Worm (Caenorhabditis elegans) whole organism, dauer: ENCODE results near the gene T01H3.5.

ENCODE experiments used
- unc-62 ChIP-seq: sonication (generic microtip); optimal IDR thresholded peaks from 2 replicates; lab custom pipeline; 2017; ENCODE audit warnings: missing biosample characterization, missing genetic modification reagents, missing genetic modification characterization

T01H3.5 gene

DNA sequence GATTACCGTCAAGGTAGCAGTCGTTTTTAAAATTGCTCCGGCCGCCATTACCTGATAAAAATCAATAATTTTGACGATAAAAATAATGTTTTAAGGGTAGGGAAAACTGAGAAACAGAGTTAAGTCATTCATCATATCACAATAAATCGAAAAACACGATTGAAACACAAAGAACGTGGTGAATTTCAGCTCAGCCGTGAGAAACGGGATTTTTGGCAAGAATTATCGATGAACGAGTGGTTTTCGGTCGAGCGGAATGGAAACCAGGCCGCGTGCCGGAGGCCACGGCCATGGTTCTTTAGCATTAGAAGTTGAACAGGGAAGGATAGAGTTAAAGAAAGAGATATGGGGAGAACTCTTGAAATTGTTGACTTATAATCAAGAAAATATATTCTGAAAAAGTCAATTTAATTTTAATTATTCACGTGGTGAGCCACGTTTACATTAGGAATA is at the start of gene T01H3.5, which contains the start of gene vha-4:
Gene T01H3.5 (plus strand): TSS at position 351 of the 453 bp plus-strand sequence.
Gene vha-4 (minus strand): TSS at position 51 of the 453 bp plus-strand sequence.
- no peak for TF ChIP-seq unc-62

DNA sequence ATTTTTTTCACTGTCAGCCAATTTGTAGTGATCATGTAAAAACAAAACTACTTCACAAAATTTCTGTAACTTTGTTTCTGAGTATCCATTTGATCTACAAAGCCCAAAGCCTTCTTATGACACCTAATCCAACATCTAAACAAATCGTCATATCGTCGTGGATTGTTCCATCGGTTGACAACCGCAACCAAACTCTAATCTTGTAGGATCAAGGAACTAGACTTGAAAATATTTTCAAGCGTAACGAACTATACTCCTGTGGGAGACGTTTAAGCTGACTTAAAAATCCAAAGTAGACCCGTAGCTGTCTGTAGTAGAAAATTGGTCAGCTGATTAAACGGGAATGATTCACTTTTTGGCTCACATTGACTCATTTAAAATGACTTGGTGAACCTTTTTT is 49.8 kb upstream of the T01H3.5 start:
- TF ChIP-seq unc-62: no peak

DNA sequence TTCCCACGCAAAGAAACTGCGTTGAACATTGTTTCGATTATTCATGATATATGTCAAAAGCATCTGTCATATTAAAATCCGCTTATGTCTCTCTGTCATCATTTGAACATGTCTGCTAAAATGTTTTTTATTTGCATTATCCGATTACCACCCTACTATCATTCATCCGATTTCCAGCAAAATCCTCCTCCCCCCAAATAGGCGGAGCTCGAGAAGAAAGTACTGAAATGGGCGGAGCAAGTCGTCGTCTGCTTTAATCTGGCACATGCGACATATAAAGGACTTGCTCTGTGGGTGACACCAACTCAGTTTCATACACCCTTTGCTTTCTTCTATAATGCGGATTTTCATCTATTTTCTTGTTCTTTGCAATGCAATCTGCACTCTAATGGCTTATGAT is 47.4 kb upstream of the T01H3.5 start, which contains the start of gene T09A5.14:
Gene T09A5.14 (plus strand): TSS at position 301 of the 400 bp plus-strand sequence.
- TF ChIP-seq unc-62: no peak

DNA sequence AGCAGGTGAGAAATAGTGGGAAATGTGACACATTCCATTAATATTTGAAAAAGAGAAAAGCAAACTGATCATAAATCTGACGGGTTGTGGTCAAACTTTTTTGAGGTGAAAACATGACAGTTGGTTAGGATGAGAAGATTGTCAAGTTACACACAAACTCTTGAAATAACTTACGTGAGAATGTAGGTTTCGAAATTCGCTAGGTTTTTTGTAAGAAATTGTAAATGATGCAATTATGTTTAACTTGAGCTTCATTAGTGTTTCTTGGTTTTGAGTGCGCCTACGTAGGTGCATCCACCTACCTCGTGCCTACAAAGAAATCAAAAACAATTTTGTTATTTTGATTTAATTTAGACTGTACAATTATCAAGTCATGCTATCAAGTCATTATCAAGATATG is 44.1 kb upstream of the T01H3.5 start, which contains the start of gene cex-2:
Gene cex-2 (minus strand): TSS at position 101 of the 400 bp plus-strand sequence.
- no peak for TF ChIP-seq unc-62

DNA sequence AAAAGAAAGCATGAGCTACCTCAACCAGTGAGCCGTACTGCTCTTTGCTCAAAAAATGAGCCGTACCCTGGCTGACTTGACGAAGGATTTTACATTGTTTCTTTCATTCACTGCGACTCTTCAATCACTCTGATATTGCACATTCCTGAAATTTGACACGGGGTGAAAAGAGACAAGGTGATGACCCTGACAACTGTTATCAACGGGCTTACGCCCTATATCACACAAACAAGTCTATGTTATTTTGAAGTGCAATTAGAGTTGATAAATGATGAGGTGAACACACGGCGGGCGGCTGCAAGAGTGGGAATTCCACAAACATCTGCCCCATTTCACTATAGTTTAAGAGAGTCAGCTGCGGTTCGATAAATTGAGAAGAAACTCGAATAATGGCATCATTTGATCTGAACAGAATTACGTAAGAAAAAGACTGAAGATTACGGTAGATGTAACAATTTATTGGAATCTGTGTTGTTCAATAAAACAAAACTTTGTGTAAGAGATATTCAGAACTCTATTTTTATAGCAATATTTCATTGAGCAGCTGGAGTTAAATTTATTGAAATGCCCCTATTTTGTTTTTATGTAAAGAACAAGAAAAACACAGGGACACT is 42.7 kb upstream of the T01H3.5 start:
- TF ChIP-seq unc-62: no peak

DNA sequence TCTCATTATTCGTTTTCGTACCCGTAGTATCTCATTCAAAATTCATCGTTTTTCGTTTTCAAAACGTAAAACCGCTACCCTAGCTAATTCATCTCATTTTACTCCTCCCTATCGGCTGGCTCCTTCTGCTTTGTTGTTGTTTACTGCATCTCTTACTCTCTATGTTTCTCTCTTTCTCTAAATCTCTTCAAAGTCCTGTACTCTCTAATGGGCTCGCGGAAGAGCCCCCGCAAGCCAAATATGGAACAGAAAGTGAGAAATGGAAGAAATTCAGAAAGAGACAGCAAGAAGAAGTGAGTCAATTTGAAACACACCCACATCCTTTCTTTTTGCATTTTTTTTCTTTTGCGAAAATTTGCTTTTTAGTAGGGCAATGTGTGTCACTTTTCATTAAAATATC is 40.8 kb upstream of the T01H3.5 start:
- TF ChIP-seq unc-62: no peak

DNA sequence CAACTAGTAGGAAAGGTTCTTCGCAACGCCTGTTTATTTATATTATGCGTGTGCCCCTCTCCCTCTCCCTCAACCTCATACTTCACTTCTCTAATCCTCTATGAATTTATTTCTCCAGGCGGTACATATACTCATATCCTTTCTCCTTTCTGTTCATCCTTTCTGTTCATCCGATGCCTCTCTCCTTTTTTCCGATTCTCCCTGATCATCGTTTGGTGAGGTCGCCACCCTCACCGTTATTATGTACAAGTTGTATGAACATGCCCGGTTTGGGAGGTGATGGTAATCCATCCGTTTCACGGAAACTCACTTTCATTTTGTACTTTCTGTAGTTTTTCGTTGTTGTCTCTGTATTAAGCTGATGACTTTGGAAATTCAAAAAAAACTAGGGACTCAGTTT is 39.7 kb upstream of the T01H3.5 start:
- TF ChIP-seq unc-62: no peak

DNA sequence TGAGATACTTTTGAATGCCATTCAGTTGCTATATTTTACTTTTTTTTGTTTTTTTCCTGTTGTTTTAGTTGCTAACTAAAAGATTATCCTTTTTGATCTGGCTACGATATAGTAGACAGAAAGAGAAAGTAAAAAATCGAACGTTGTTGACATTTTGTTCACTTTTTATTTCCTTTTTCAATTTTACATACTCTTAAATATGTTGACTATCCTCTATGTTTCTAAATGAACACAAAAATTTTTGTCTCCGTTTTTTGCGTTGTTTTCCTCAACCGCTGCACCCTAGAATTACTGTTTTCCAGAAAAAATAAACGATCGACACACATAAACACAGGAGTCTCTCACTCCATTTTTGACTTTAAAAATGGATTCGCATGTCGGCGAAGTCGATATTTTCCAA is 37.4 kb upstream of the T01H3.5 start, which contains the start of gene klp-3:
Gene klp-3 (plus strand): TSS at position 301 of the 400 bp plus-strand sequence.
- no peak for TF ChIP-seq unc-62

DNA sequence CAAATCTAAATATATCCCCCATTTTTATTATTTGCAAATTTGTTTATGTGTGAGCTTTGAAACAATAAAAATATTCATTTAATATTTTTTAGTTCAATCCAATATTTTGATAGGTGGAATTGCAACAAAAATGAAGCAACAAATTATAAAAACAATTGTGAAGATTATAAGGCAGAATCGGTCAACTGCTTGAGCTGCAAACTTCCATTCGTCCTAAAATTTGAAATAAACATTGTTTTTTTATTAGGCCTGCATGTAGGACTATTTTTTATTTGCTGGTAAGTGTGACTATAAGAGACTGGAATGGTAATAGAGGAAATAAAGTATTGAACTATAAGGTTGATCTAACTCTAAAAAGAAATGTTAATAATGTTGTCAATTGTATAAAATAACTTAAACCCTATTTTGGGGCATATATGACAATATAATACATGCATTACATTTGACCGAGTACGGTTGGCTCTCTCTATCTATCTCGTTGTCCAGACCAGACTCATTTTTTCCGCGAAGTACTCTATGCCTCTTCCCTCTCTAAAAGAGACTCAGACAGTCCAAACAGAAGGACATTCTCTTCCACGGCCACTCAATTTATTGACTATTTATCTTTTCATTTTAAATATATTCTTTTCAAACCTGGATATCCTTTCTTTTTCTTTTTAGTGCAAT is 33.7 kb upstream of the T01H3.5 start, which contains the start of gene T09A5.4:
Gene T09A5.4 (plus strand): TSS at position 616 of the 666 bp plus-strand sequence.
- TF ChIP-seq unc-62: no peak

DNA sequence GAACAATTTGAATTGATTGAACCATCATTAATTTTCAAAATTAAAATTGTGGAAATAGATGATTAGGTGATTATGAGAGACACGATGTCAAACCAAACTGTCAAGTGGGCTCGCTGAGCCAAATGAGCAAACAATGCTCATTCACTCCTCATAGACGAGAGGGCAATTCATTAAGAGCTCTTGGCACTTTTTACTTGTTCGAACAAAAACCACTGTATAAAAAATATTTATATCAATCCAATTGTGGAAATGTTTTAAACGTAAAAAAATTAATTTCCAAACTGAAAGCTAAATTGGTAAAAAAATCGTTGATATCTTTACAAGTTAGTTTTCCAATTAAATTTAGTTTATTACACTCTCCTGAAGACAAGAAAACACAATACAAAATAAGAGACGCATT is 29.7 kb upstream of the T01H3.5 start, which contains the start of gene acr-7:
Gene acr-7 (minus strand): TSS at position 101 of the 400 bp plus-strand sequence.
- no peak for TF ChIP-seq unc-62

DNA sequence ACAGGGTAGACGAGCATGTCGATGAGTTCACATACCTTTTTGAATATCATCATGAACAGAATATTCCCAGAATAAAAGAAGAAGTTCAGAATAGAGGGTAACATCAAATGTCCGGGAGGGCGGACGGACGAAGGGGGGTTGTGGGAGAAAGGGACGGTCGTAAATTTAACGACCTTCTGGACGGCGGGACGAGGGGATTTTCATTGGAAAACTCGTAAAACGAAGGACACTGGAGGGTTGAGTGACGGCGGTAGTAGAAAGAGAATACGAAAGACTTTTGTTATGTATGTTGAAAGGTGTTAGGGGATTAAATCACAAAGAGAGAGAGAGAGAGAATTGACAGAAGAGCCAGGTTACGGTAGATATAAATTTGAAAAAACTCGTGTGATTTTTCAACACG is 28.8 kb upstream of the T01H3.5 start:
- no peak for TF ChIP-seq unc-62

DNA sequence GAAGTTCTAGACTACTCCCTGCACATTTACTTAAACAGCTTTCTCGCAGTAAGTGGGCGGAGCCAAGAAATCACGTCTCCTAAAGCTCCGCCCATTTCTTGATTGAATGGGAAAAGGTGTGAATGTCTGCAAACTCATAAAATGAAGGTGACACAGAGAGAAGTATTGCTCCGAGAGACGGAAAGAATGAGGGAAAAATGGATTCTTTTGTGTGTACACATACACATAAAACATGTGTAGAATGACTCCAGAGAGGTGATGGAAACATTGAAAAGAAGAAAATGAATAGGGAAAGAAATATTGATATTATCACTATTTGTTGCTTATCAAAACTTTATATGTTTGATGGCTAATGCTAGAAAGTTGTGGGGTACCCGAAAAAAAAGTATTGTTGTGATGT is 27.9 kb upstream of the T01H3.5 start:
- TF ChIP-seq unc-62: no peak

DNA sequence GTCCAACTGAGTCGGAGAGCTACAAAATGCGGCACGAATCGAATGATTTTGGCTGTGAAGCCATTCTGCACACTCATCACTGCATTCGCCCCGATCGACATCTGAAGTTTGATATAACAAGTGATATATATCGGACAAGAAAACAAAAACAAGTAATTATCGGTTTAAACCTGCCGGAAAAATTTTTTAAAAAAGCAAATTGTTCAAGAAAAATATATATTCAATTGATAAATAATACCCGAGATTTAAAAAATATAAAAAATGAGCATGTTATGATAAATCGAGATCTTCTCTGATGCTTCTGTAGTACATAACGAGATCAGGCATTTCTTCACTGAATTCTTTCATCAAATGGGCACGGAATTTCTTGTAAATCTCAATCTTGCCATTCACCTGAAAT is 25.7 kb upstream of the T01H3.5 start, which contains the start of gene T09A5.5:
Gene T09A5.5 (minus strand): TSS at position 101 of the 400 bp plus-strand sequence.
- TF ChIP-seq unc-62: no peak

DNA sequence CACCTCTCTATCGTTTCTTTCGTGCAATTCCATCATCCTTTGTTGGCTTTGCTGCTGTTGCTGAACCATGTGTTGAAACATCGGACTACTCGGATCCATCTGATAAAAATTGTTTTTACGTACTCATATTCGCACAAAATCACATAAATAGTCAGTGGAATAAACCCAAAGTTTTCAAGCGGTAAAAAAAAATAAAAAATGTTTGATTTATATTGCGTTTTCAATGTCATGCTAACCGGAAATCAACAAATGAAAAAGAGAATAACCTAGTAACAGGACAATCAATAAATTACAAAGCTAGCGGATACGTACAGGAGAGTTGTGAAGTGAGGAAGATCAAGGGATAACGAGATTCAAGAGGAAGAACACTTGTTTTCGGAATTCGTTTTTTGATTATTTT is 24.5 kb upstream of the T01H3.5 start, which contains the start of gene mdt-10:
Gene mdt-10 (minus strand): TSS at position 101 of the 400 bp plus-strand sequence.
- TF ChIP-seq unc-62: no peak

DNA sequence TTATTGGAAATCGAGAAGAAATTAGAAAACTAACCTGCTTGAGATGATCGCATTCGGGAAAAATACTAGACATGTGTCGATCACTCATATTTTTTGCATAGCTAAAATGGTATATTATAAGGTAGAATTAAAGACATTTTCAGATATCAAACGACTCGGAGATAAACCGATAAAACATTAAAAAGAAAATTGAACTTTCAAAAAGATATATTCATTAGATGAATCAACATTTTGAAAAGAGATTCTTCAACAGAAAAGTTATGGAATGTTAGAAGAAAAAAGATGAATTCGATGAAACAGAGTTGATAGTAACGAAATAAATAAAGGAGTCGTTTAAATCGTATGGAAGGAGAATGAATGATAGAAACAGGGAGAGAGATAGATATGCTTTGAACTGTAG is 23.8 kb upstream of the T01H3.5 start, which contains the start of gene mdmh-35:
Gene mdmh-35 (minus strand): TSS at position 101 of the 400 bp plus-strand sequence.
- no peak for TF ChIP-seq unc-62

DNA sequence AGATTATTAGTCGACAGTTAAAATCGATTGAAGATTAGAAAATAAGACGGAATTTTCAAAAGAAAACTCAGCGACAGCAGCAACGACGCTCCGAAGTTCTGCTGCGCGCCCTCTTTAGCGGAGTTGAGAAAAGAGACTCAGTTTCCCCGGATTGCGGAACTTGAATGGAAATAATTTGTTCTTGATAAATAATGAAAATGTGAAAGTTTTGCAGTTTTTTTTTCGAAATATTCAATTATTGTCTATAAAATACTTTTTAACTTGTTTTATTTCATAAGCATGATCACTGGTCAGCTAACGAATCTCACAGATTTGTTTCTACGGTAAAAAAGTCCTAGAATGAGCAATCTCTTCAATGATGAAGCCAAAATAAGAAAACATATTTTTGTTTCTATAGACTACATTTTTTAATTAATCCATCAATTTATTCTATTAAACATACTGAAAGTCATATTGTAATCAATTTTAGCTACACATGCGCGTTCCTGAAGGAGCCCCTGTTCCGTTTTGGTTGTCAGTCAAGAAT is 21.9 kb upstream of the T01H3.5 start, which contains the start of the genes cec-3 and T09A5.15:
Gene cec-3 (minus strand): TSS at position 116 of the 526 bp plus-strand sequence.
Gene T09A5.15 (plus strand): TSS at position 476 of the 526 bp plus-strand sequence.
- no peak for TF ChIP-seq unc-62

DNA sequence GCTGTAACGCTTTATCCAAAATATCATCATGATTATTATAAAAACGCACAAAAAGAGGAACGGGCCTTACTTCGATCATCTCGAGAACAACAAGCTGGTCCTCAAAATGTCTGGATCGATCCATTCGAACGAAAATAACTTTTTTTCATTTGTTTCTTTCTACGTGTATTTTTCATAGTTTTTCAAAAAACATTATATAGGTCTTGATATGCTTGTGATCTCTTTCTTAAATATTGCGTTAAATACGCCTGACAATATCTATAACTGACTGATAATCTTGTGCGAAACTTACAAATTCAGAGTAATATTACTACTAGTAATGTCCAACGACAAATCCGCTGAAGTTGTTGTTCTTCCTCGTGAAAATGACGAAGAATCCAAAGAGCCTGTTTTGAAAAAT is 21.3 kb upstream of the T01H3.5 start, which contains the start of gene sds-22:
Gene sds-22 (plus strand): TSS at position 301 of the 400 bp plus-strand sequence.
- TF ChIP-seq unc-62: no peak
